Fruit fly (Drosophila melanogaster): ENCODE measurements around the gene CG34280.

The CG34280 gene

dm6 chr3R:17400675-17401118 lies 2.8 kb downstream of the CG34280 start (continued):
- no peak for TF ChIP-seq H15 (GFP tag; IDR thresholded peaks at IDR 0.05)
- no peak for TF ChIP-seq ATbp (GFP tag; optimal IDR thresholded peaks at IDR 0.05)
- TF ChIP-seq Xrp1 (GFP tag; IDR thresholded peaks at IDR 0.05) = peak; percentile 57; the same call in 1 of the 2 replicates
- TF ChIP-seq CG2875 (GFP tag; optimal IDR thresholded peaks at IDR 0.05) = no peak
- no peak for TF ChIP-seq dan (GFP tag; IDR thresholded peaks at IDR 0.05)
- peak; percentile 3 for TF ChIP-seq CG8281 (tag; optimal IDR thresholded peaks at IDR 0.05)
- TF ChIP-seq Jarid2 (GFP tag; optimal IDR thresholded peaks at IDR 0.05) = no peak
- TF ChIP-seq mld (GFP tag; IDR thresholded peaks at IDR 0.05; ENCODE audit: partially characterized antibody) = no peak
- TF ChIP-seq CG11093 (GFP tag; IDR thresholded peaks at IDR 0.05) = no peak
- TF ChIP-seq CG12155 (GFP tag; optimal IDR thresholded peaks at IDR 0.05) = no peak
- peak; percentile 30 for TF ChIP-seq CG8944 (GFP tag; optimal IDR thresholded peaks at IDR 0.05)
- TF ChIP-seq zfh2 (GFP tag; optimal IDR thresholded peaks at IDR 0.05) = no peak
- no peak for TF ChIP-seq knrl (GFP tag; IDR thresholded peaks at IDR 0.05; ENCODE audit: partially characterized antibody)
- no peak for TF ChIP-seq nom (GFP tag; optimal IDR thresholded peaks at IDR 0.05)
- TF ChIP-seq croc (GFP tag; conservative IDR thresholded peaks at IDR 0.05) = 0 out of 3 replicates have a peak, but pooled peaks have one; percentile 24
- no peak for TF ChIP-seq Hsf (GFP tag; optimal IDR thresholded peaks at IDR 0.05)
- no peak for TF ChIP-seq sim (GFP tag; IDR thresholded peaks at IDR 0.05)
- no peak for TF ChIP-seq peb (GFP tag; IDR thresholded peaks at IDR 0.05)
- peak; percentile 17 for TF ChIP-seq CG6854 (GFP tag; optimal IDR thresholded peaks at IDR 0.05)
- TF ChIP-seq CG12219 (GFP tag; optimal IDR thresholded peaks at IDR 0.05) = no peak
- no peak for TF ChIP-seq Myb (GFP tag; optimal IDR thresholded peaks at IDR 0.05)
- no peak for TF ChIP-seq CG10366 (GFP tag; IDR thresholded peaks at IDR 0.05)
- no peak for TF ChIP-seq pum (GFP tag; optimal IDR thresholded peaks at IDR 0.05)
- peak; percentile 36 for TF ChIP-seq CG5245 (GFP tag; optimal IDR thresholded peaks at IDR 0.05)
- TF ChIP-seq disco-r (GFP tag; optimal IDR thresholded peaks at IDR 0.05) = no peak
- no peak for TF ChIP-seq ewg (GFP tag; optimal IDR thresholded peaks at IDR 0.05)
- TF ChIP-seq mam (GFP tag; optimal IDR thresholded peaks at IDR 0.05) = no peak
- peak; percentile 19 for TF ChIP-seq CG15269 (tag; optimal IDR thresholded peaks at IDR 0.05)
- TF ChIP-seq CG14710 (tag; optimal IDR thresholded peaks at IDR 0.05) = peak; percentile 53
- peak; percentile 55 for TF ChIP-seq Abd-B (GFP tag; optimal IDR thresholded peaks at IDR 0.05)
- TF ChIP-seq CG12744 (GFP tag; optimal IDR thresholded peaks at IDR 0.05) = no peak
- TF ChIP-seq stc (GFP tag; IDR thresholded peaks at IDR 0.05) = no peak
- no peak for TF ChIP-seq bowl (GFP tag; IDR thresholded peaks at IDR 0.05)
- TF ChIP-seq gcm2 (GFP tag; optimal IDR thresholded peaks at IDR 0.05) = no peak
- no peak for TF ChIP-seq CG12391 (tag; optimal IDR thresholded peaks at IDR 0.05)
- peak; percentile 60 for TF ChIP-seq CG18599 (GFP tag; optimal IDR thresholded peaks at IDR 0.05)
- TF ChIP-seq Ptx1 (GFP tag; IDR thresholded peaks at IDR 0.05) = peak; percentile 43; the same call in 1 of the 2 replicates
- TF ChIP-seq Taf1 (GFP tag; IDR thresholded peaks at IDR 0.05) = no peak
- no peak for TF ChIP-seq E2f2 (GFP tag; IDR thresholded peaks at IDR 0.05)
- TF ChIP-seq sr (GFP tag; IDR thresholded peaks at IDR 0.05) = no peak
- TF ChIP-seq NFAT (GFP tag; IDR thresholded peaks at IDR 0.05) = no peak
- peak; percentile 22 for TF ChIP-seq Hmr (GFP tag; optimal IDR thresholded peaks at IDR 0.05)
- no peak for TF ChIP-seq CG14965 (GFP tag; optimal IDR thresholded peaks at IDR 0.05; ENCODE audit: borderline replicate concordance)
- no peak for TF ChIP-seq CG12299 (tag; optimal IDR thresholded peaks at IDR 0.05)
- no peak for TF ChIP-seq prd (optimal IDR thresholded peaks at IDR 0.05)
- peak; percentile 18; the same call in 1 of the 3 replicates for TF ChIP-seq prd (GFP tag; IDR thresholded peaks at IDR 0.05)
- TF ChIP-seq CG10543 (GFP tag; optimal IDR thresholded peaks at IDR 0.05) = no peak
- TF ChIP-seq CG17361 (GFP tag; IDR thresholded peaks at IDR 0.05) = peak; percentile 39; the same call in 2 of the 3 replicates
- no peak for TF ChIP-seq ci (GFP tag; IDR thresholded peaks at IDR 0.05)
- no peak for TF ChIP-seq h (optimal IDR thresholded peaks at IDR 0.05)
- TF ChIP-seq Hr51 (GFP tag; optimal IDR thresholded peaks at IDR 0.05) = peak in 1 of 2 experiments; percentile 22
- peak; percentile 30 for TF ChIP-seq ind (GFP tag; optimal IDR thresholded peaks at IDR 0.05)
